Worm (Caenorhabditis elegans) whole organism, L3 larva: ENCODE measurements around the gene ZK686.3.

Experiments
- R02D3.7 ChIP-seq: fragments of 150-350 bp; optimal IDR thresholded peaks from 2 replicates; lab custom pipeline; 2014; ENCODE audit warnings: missing biosample characterization, missing genetic modification characterization
- ama-1 ChIP-seq: fragments of 150-350 bp; optimal IDR thresholded peaks from 2 replicates; lab custom pipeline; 2018
- daf-12 ChIP-seq: fragments of 150-350 bp; optimal IDR thresholded peaks from 2 replicates; lab custom pipeline; 2014; ENCODE audit warnings: missing biosample characterization, missing genetic modification reagents, missing genetic modification characterization
- elt-3 ChIP-seq, 3 experiments: fragments of 150-350 bp in 1 of 3; sonication (generic microtip) in 2 of 3; optimal IDR thresholded peaks; 2 replicates in 2 of 3; 4 replicates in 1 of 3; lab custom pipeline; 2014 to 2017; ENCODE audit warnings: missing biosample characterization in 3 of 3, missing genetic modification characterization in 3 of 3
- fkh-10 ChIP-seq: sonication (generic microtip); optimal IDR thresholded peaks from 2 replicates; lab custom pipeline; 2017; ENCODE audit warnings: missing biosample characterization, missing genetic modification reagents, missing genetic modification characterization
- fkh-2 ChIP-seq: fragments of 150-350 bp; optimal IDR thresholded peaks from 2 replicates; lab custom pipeline; 2014; ENCODE audit warnings: missing biosample characterization, missing genetic modification reagents, missing genetic modification characterization
- lin-39 ChIP-seq: fragments of 150-350 bp; optimal IDR thresholded peaks from 2 replicates; lab custom pipeline; 2018; ENCODE audit warnings: missing biosample characterization, missing genetic modification reagents, missing genetic modification characterization
- nhr-76 ChIP-seq: fragments of 150-350 bp; sonication (generic microtip); optimal IDR thresholded peaks from 5 replicates; lab custom pipeline; 2014; ENCODE audit warnings: missing biosample characterization, missing genetic modification characterization
- pqm-1 ChIP-seq: fragments of 150-350 bp; optimal IDR thresholded peaks from 2 replicates; lab custom pipeline; 2017; ENCODE audit warnings: missing biosample characterization, missing genetic modification characterization, inconsistent platforms
- snpc-4 ChIP-seq: fragments of 150-350 bp; optimal IDR thresholded peaks from 2 replicates; lab custom pipeline; 2014; ENCODE audit warnings: missing biosample characterization, missing genetic modification characterization
- zag-1 ChIP-seq: fragments of 150-350 bp; optimal IDR thresholded peaks from 2 replicates; lab custom pipeline; 2014; ENCODE audit warnings: missing biosample characterization, missing genetic modification characterization

DNA sequence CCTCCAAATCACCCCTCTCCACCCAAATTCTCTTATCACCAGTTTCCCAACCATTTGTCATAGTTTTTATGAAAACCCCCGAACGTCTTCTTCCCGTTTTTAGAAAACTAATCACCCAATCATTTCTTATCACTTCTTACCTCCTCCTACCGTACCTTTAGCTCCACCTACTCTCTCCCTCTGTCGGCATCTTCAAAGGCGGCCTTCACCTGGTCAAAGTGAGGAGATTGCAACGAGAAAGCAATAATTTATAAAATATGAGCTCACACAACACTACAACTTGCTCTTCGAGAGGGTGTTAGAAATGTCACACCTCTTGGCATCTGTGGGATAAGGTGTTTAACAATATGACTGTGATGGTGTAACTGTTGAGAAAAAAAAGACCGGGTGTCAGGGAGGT, 40.2 kb upstream of the ZK686.3 start:
- TF ChIP-seq R02D3.7 (tag; lab: Kevin White, UChicago) (no peak), lin-39 (tag; lab: Kevin White, UChicago) (no peak), pqm-1 (no peak), nhr-76 (no peak), fkh-2 (tag; lab: Kevin White, UChicago) (no peak), elt-3 (tag; optimal IDR thresholded peaks at IDR 0.05; lab: Kevin White, UChicago) (no peak), fkh-10 (GFP tag; lab: Kevin White, UChicago) (no peak), ama-1 (lab: Kevin White, UChicago) (no peak), daf-12 (no peak), snpc-4 (tag; lab: Kevin White, UChicago) (no peak), zag-1 (tag; lab: Kevin White, UChicago) (no peak)
